Fruit fly (Drosophila melanogaster) ovary, adult (tissue): ENCODE results near the gene Parg.
A peak's percentile ranks its signal among the peaks of the same experiment; 100 is the strongest.

ENCODE experiments used
- CG17801 ChIP-seq: fragments of 200-800 bp; optimal IDR thresholded peaks from 2 replicates; lab custom pipeline; 2019; ENCODE audit warnings: missing biosample characterization, mild to moderate bottlenecking, missing genetic modification characterization, moderate library complexity; ENCODE audit not compliant: partially characterized antibody

Gene Parg

dm6 chrX:3690631-3691030 lies 19.3 kb upstream of the Parg start:
- TF ChIP-seq CG17801 (GFP tag; lab: Kevin White, UChicago) = no peak

dm6 chrX:3689079-3689478 lies 17.8 kb upstream of the Parg start:
- peak; percentile 85 for TF ChIP-seq CG17801 (GFP tag; lab: Kevin White, UChicago)

- no peak for TF ChIP-seq CG17801 (GFP tag; lab: Kevin White, UChicago)
These were observed 17.3 kb upstream of the Parg start for dm6 chrX:3688576-3688975.

dm6 chrX:3687837-3688375 lies 16.6 kb upstream of the Parg start:
- no peak for TF ChIP-seq CG17801 (GFP tag; lab: Kevin White, UChicago)

DNA sequence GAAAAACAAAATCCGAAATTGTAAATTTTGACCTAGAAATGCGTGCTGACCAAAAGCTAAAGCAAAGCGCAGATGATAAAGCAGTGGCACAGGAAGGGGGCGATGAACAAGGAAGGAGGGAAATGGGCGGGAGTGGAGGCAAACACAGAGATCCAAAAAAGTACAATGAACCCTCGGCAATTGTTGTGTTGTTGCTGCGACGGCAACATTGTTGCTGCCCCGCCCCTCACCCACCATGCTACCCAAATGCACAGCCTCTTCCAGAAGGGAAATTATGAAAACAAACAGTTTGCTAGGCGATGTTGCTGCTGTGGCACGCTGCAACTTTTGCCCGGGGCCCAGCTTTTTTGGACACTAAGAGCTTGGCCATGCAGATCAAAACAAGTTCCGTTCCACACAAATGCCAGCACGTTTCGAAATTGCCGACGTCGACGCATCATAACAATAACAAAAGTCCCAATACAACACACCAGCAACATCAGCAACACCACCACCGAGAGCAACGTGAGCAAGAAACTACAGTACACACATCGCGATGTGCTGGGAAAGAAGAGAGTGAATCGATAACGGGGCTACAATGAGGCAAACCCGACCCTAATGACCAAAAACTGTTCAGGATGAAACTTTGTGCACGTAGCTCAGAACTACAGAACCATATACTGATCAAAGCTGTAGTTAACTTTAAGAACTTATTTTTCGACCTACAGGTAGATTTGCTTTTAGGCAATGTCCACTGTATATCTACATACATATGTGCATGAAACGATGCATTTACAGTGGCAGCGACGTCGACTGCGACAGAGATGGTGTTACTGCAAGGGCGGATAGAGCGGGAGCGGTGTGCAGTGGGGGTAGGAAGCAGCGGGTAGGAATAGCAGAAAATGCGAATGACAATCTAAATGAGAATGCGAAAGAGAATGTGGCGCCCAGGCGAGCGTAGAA lies 15.4 kb upstream of the Parg start:
- peak; percentile 93 for TF ChIP-seq CG17801 (GFP tag; lab: Kevin White, UChicago)

- TF ChIP-seq CG17801 (GFP tag; lab: Kevin White, UChicago) = no peak
These were observed 14.2 kb upstream of the Parg start for dm6 chrX:3685534-3685922.

- no peak for TF ChIP-seq CG17801 (GFP tag; lab: Kevin White, UChicago)
These were observed 13.7 kb upstream of the Parg start for dm6 chrX:3684809-3685533.

DNA sequence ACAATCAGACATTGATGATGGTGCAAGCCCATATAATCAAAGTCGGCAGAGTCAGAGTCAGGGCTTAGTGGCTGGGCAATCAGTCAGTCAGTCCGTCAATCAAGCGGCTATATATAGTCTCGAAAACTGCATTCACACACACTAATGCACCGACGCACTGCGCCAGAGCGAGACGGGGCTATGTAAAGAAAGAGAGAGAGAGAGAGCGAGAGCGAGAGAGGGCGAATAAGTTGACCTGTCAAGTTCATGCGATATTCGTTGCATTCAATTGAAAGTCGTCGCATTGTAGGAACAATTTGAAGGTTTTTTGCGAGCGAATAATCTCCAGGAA lies 11.1 kb upstream of the Parg start:
- TF ChIP-seq CG17801 (GFP tag; lab: Kevin White, UChicago) = no peak

DNA sequence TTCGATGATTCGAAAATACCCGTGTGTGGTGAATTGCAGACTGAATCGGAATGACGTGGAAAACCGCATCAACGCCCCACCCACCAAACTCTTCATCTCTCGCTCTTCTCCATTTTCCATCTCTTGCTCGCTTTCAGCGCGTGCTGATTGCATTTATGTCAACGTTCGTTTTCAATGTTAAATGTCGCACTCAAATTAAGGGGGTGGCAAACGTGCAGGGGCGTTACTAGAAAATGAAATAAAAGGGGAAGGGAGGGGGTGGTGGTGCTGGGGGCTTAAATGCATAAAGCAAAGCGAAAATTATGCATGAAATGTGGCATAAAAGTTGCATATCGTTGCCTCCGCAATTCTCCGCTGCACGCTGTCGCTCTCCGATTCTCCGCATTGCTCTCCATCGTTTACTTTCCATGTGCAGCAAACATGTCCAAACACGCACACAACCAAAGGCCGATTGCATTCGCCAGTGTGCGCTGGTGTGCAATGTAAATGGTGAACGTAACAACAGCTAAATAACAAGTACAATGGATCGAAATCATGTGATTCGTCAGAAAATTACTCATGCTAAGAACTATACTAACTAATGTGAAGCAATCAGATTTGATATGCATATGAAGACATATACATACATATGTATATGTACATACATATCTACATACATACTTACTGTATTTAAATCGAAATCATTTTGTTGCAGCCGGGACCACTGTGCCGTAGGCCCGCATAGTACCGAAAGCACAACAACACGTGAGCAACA lies 10.6 kb upstream of the Parg start:
- TF ChIP-seq CG17801 (GFP tag; lab: Kevin White, UChicago) = peak; percentile 90

dm6 chrX:3680703-3681270 lies 9.5 kb upstream of the Parg start:
- no peak for TF ChIP-seq CG17801 (GFP tag; lab: Kevin White, UChicago)

- TF ChIP-seq CG17801 (GFP tag; lab: Kevin White, UChicago) = peak; percentile 6
These were observed 8.8 kb upstream of the Parg start for dm6 chrX:3679921-3680702.

DNA sequence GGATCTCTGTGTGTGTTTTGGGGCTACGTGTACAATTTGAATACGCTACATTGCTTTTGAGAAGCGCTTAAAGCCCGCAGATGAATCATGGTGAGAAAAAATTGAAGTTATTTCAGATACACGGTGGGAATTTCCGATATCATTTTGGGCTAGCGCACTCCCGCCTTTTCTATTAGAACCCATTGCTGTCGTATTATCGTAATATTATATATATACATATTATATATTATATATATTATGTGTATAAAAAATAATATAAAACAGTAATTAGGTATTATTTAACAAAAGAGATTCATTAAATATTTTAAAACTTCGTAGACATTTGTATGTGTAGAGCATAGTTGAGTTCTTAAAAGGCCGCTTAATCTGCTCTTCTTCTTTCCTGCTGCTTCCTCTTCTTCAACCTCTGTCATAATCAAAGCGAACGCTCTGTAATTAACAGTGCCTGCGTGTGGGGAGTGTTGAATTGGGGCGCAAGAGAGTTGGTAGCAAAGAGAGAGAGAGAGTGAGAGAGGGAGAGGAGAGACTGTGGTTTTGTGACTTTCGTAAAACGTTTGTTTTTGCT lies 6.6 kb upstream of the Parg start:
- peak; percentile 89 for TF ChIP-seq CG17801 (GFP tag; lab: Kevin White, UChicago)

dm6 chrX:3677156-3677846 lies 6.0 kb upstream of the Parg start:
- peak; percentile 55 for TF ChIP-seq CG17801 (GFP tag; lab: Kevin White, UChicago)
